Fruit fly (Drosophila melanogaster): ENCODE measurements around the gene PolE1.
A peak's percentile ranks its signal among the peaks of the same experiment; 100 is the strongest.

The PolE1 gene

dm6 chr3R:23374290-23374689 lies 26.4 kb downstream of the PolE1 start (continued):
- no peak for TF ChIP-seq CG34422 (GFP tag; IDR thresholded peaks at IDR 0.05)
- TF ChIP-seq CG2889 (GFP tag; IDR thresholded peaks at IDR 0.05) = no peak
- no peak for TF ChIP-seq ase (GFP tag; IDR thresholded peaks at IDR 0.05)
- TF ChIP-seq gro (GFP tag; optimal IDR thresholded peaks at IDR 0.05) = peak; percentile 59
- TF ChIP-seq Nf-YB (GFP tag; optimal IDR thresholded peaks at IDR 0.05) = no peak
- no peak for TF ChIP-seq CG9437 (GFP tag; optimal IDR thresholded peaks at IDR 0.05)
- TF ChIP-seq H15 (GFP tag; IDR thresholded peaks at IDR 0.05) = no peak
- TF ChIP-seq CG3163 (GFP tag; optimal IDR thresholded peaks at IDR 0.05) = no peak
- TF ChIP-seq mam (GFP tag; optimal IDR thresholded peaks at IDR 0.05) = no peak
- TF ChIP-seq CG2116 (GFP tag; optimal IDR thresholded peaks at IDR 0.05) = no peak
- TF ChIP-seq Dip3 (GFP tag; optimal IDR thresholded peaks at IDR 0.05) = no peak
- TF ChIP-seq kay (GFP tag; optimal IDR thresholded peaks at IDR 0.05) = no peak
- TF ChIP-seq Dad (GFP tag; optimal IDR thresholded peaks at IDR 0.05) = no peak
- no peak for TF ChIP-seq CG6689 (GFP tag; IDR thresholded peaks at IDR 0.05)
- no peak for TF ChIP-seq CG9727 (GFP tag; optimal IDR thresholded peaks at IDR 0.05)
- TF ChIP-seq CG1233 (GFP tag; optimal IDR thresholded peaks at IDR 0.05) = no peak
- peak; percentile 26; the same call in 1 of the 2 replicates for TF ChIP-seq ttk (GFP tag; IDR thresholded peaks at IDR 0.05)
- TF ChIP-seq Taf1 (GFP tag; IDR thresholded peaks at IDR 0.05) = no peak
- TF ChIP-seq knrl (GFP tag; IDR thresholded peaks at IDR 0.05; ENCODE audit: partially characterized antibody) = no peak
- TF ChIP-seq br (optimal IDR thresholded peaks at IDR 0.05) = no peak
- no peak for TF ChIP-seq CG2678 (tag; optimal IDR thresholded peaks at IDR 0.05)
- TF ChIP-seq Med (GFP tag) = peak; percentile 62
- no peak for TF ChIP-seq CG4617 (GFP tag; optimal IDR thresholded peaks at IDR 0.05; ENCODE audit: borderline replicate concordance)
- TF ChIP-seq CG11723 (GFP tag; optimal IDR thresholded peaks at IDR 0.05) = no peak
- TF ChIP-seq CG10431 (GFP tag; optimal IDR thresholded peaks at IDR 0.05) = peak; percentile 57
- TF ChIP-seq ftz-f1 (GFP tag; optimal IDR thresholded peaks at IDR 0.05) = peak; percentile 87
- no peak for TF ChIP-seq usp (GFP tag; optimal IDR thresholded peaks at IDR 0.05)
- TF ChIP-seq CG12236 (GFP tag; optimal IDR thresholded peaks at IDR 0.05) = no peak
- TF ChIP-seq sc (optimal IDR thresholded peaks at IDR 0.05) = no peak
- TF ChIP-seq sc (GFP tag; optimal IDR thresholded peaks at IDR 0.05) = no peak
- no peak for TF ChIP-seq Neu2 (GFP tag; optimal IDR thresholded peaks at IDR 0.05; ENCODE audit: borderline replicate concordance)
- no peak for TF ChIP-seq C15 (GFP tag; IDR thresholded peaks at IDR 0.05)
- no peak for TF ChIP-seq CG15696 (tag; optimal IDR thresholded peaks at IDR 0.05)
- TF ChIP-seq CG4328 (GFP tag; optimal IDR thresholded peaks at IDR 0.05) = no peak
- TF ChIP-seq pan (optimal IDR thresholded peaks at IDR 0.05) = no peak
- TF ChIP-seq pan (GFP tag; optimal IDR thresholded peaks at IDR 0.05 in 1 of 2, IDR thresholded peaks at IDR 0.05 in 1 of 2) = no peak
- no peak for TF ChIP-seq CG11093 (GFP tag; IDR thresholded peaks at IDR 0.05)
- TF ChIP-seq repo (GFP tag; optimal IDR thresholded peaks at IDR 0.05) = no peak
- no peak for TF ChIP-seq CG18476 (GFP tag; optimal IDR thresholded peaks at IDR 0.05)
- no peak for TF ChIP-seq Hr78 (GFP tag; optimal IDR thresholded peaks at IDR 0.05)
- no peak for TF ChIP-seq phol (tag; optimal IDR thresholded peaks at IDR 0.05)
- no peak for TF ChIP-seq tgo (GFP tag; IDR thresholded peaks at IDR 0.05)
- no peak for TF ChIP-seq crc (GFP tag; optimal IDR thresholded peaks at IDR 0.05)
- no peak for TF ChIP-seq wek (GFP tag; optimal IDR thresholded peaks at IDR 0.05)
- TF ChIP-seq CG11456 (GFP tag; IDR thresholded peaks at IDR 0.05) = no peak
- no peak for TF ChIP-seq inv (GFP tag; IDR thresholded peaks at IDR 0.05; ENCODE audit: partially characterized antibody)
- TF ChIP-seq E2f2 (GFP tag; IDR thresholded peaks at IDR 0.05) = 0 out of 2 replicates have a peak, but pooled peaks have one; percentile 9
- no peak for TF ChIP-seq D19A (tag; optimal IDR thresholded peaks at IDR 0.05)
- TF ChIP-seq CG7556 (GFP tag; optimal IDR thresholded peaks at IDR 0.05) = no peak
- no peak for TF ChIP-seq CG5180 (GFP tag; optimal IDR thresholded peaks at IDR 0.05)
- TF ChIP-seq p53 (GFP tag; optimal IDR thresholded peaks at IDR 0.05) = no peak
- no peak for TF ChIP-seq Sry-β (GFP tag; optimal IDR thresholded peaks at IDR 0.05)
- no peak for TF ChIP-seq CG2712 (tag; optimal IDR thresholded peaks at IDR 0.05)
